Worm (Caenorhabditis elegans) whole organism, L4 larva: ENCODE measurements around the gene ncap-1.

Experiments used
- Y48G9A.11 ChIP-seq: fragments of 200-800 bp; sonication (Bioruptor generic); IDR thresholded peaks from 2 replicates; pipeline ENCODE4 v1.3.6; 2022; ENCODE audit warnings: missing genetic modification reagents, missing genetic modification characterization, missing compliant biosample characterization
- Y5F2A.4 ChIP-seq: fragments of 200-800 bp; sonication (Bioruptor generic); optimal IDR thresholded peaks from 2 replicates; lab custom pipeline; 2018; ENCODE audit warnings: mild to moderate bottlenecking, missing genetic modification characterization, missing compliant biosample characterization
- aha-1 ChIP-seq: fragments of 150-350 bp; peaks from one replicate; lab custom pipeline; 2014; ENCODE audit warnings: missing biosample characterization, missing genetic modification characterization
- ama-1 ChIP-seq: fragments of 150-350 bp; optimal IDR thresholded peaks from 2 replicates; lab custom pipeline; 2014; ENCODE audit warnings: inconsistent platforms, mixed read lengths
- arid-1 ChIP-seq: fragments of 200-800 bp; sonication (Bioruptor generic); conservative IDR thresholded peaks from 2 replicates; pipeline ENCODE4 v1.3.6; 2022; ENCODE audit warnings: missing genetic modification reagents, missing genetic modification characterization, missing compliant biosample characterization
- ces-1 ChIP-seq: fragments of 150-350 bp; sonication (generic microtip); optimal IDR thresholded peaks from 4 replicates; lab custom pipeline; 2014; ENCODE audit warnings: missing biosample characterization, missing genetic modification reagents, missing genetic modification characterization
- daf-16 ChIP-seq, 3 experiments: sonication (generic microtip); optimal IDR thresholded peaks; 2 replicates each; lab custom pipeline; 2016 to 2017; ENCODE audit warnings: missing genetic modification characterization in 3 of 3, missing genetic modification reagents in 3 of 3, mild to moderate bottlenecking in 2 of 3, missing compliant biosample characterization in 2 of 3, missing biosample characterization in 1 of 3, moderate library complexity in 1 of 3
- dmd-6 ChIP-seq: fragments of 200-800 bp; sonication (Bioruptor generic); IDR thresholded peaks from 2 replicates; pipeline ENCODE4 v1.3.6; 2022; ENCODE audit warnings: missing genetic modification reagents, missing genetic modification characterization, missing compliant biosample characterization
- dve-1 ChIP-seq: sonication (generic microtip); optimal IDR thresholded peaks from 2 replicates; lab custom pipeline; 2017; ENCODE audit warnings: antibody characterized with exemption, mild to moderate bottlenecking, missing genetic modification characterization, missing compliant biosample characterization; ENCODE audit not compliant: insufficient read depth
- fkh-10 ChIP-seq: fragments of 150-350 bp; optimal IDR thresholded peaks from 2 replicates; lab custom pipeline; 2014; ENCODE audit warnings: missing biosample characterization, missing genetic modification reagents, missing genetic modification characterization
- gei-8 ChIP-seq: fragments of 200-800 bp; sonication (Bioruptor generic); optimal IDR thresholded peaks from 2 replicates; lab custom pipeline; 2018; ENCODE audit warnings: mild to moderate bottlenecking, missing genetic modification characterization, missing compliant biosample characterization
- hif-1 ChIP-seq, 2 experiments: sonication (generic microtip); optimal IDR thresholded peaks; 2 replicates each; lab custom pipeline; 2016 to 2017; ENCODE audit warnings: missing compliant biosample characterization in 2 of 2, missing genetic modification characterization in 2 of 2, missing genetic modification reagents in 2 of 2, missing genotype in 2 of 2, mild to moderate bottlenecking in 1 of 2
- hlh-11 ChIP-seq: fragments of 200-800 bp; sonication (Bioruptor generic); optimal IDR thresholded peaks from 2 replicates; lab custom pipeline; 2018; ENCODE audit warnings: mild to moderate bottlenecking, missing genetic modification characterization, missing compliant biosample characterization
- hlh-30 ChIP-seq: sonication (generic microtip); optimal IDR thresholded peaks from 2 replicates; lab custom pipeline; 2017; ENCODE audit warnings: antibody characterized with exemption, mild to moderate bottlenecking, missing genetic modification characterization, missing compliant biosample characterization; ENCODE audit not compliant: insufficient read depth
- lim-7 ChIP-seq: fragments of 200-800 bp; sonication (Bioruptor generic); IDR thresholded peaks from 2 replicates; pipeline ENCODE4 v1.3.6; 2022; ENCODE audit warnings: missing genetic modification characterization, missing compliant biosample characterization
- lin-1 ChIP-seq: fragments of 200-800 bp; sonication (Bioruptor generic); IDR thresholded peaks from 2 replicates; pipeline ENCODE4 v1.3.6; 2022; ENCODE audit warnings: missing genetic modification reagents, missing genetic modification characterization, missing compliant biosample characterization
- lin-38 ChIP-seq: fragments of 200-800 bp; sonication (Bioruptor generic); IDR thresholded peaks from 2 replicates; pipeline ENCODE4 v1.3.6; 2022; ENCODE audit warnings: missing genetic modification reagents, missing genetic modification characterization, missing compliant biosample characterization
- mdl-1 ChIP-seq, 2 experiments: fragments of 150-350 bp in 1 of 2; sonication (generic microtip) in 1 of 2; optimal IDR thresholded peaks; 2 replicates each; lab custom pipeline; 2014 to 2017; ENCODE audit warnings: missing biosample characterization in 2 of 2, missing genetic modification characterization in 2 of 2
- mdt-29 ChIP-seq: fragments of 200-800 bp; sonication (Bioruptor generic); IDR thresholded peaks from 2 replicates; pipeline ENCODE4 v1.3.6; 2022; ENCODE audit warnings: missing genetic modification reagents, missing genetic modification characterization, missing compliant biosample characterization
- nhr-10 ChIP-seq: fragments of 150-350 bp; optimal IDR thresholded peaks from 2 replicates; lab custom pipeline; 2014; ENCODE audit warnings: missing biosample characterization, missing genetic modification characterization
- nhr-237 ChIP-seq: sonication (generic microtip); optimal IDR thresholded peaks from 2 replicates; lab custom pipeline; 2017; ENCODE audit warnings: missing biosample characterization, missing genetic modification characterization
- nhr-28 ChIP-seq: fragments of 150-350 bp; optimal IDR thresholded peaks from 2 replicates; lab custom pipeline; 2014; ENCODE audit warnings: missing biosample characterization, missing genetic modification characterization
- nhr-42 ChIP-seq: fragments of 200-800 bp; sonication (Bioruptor generic); IDR thresholded peaks from 2 replicates; pipeline ENCODE4 v1.3.6; 2022; ENCODE audit warnings: missing genetic modification characterization, missing compliant biosample characterization
- nhr-48 ChIP-seq: sonication (generic microtip); optimal IDR thresholded peaks from 2 replicates; lab custom pipeline; 2016; ENCODE audit warnings: mild to moderate bottlenecking, missing genetic modification characterization, missing compliant biosample characterization
- php-3 ChIP-seq: fragments of 200-800 bp; sonication (Bioruptor generic); IDR thresholded peaks from 2 replicates; pipeline ENCODE4 v1.3.6; 2022; ENCODE audit warnings: missing genetic modification reagents, missing genetic modification characterization, missing compliant biosample characterization
- pqm-1 ChIP-seq: sonication (generic microtip); optimal IDR thresholded peaks from 2 replicates; lab custom pipeline; 2017; ENCODE audit warnings: missing biosample characterization, missing genetic modification characterization
- set-16 ChIP-seq: fragments of 200-800 bp; sonication (Bioruptor generic); IDR thresholded peaks from 2 replicates; pipeline ENCODE4 v1.3.6; 2022; ENCODE audit warnings: missing genetic modification reagents, missing genetic modification characterization, missing compliant biosample characterization
- skn-1 ChIP-seq: fragments of 150-350 bp; optimal IDR thresholded peaks from 2 replicates; lab custom pipeline; 2014; ENCODE audit warnings: missing biosample characterization, missing genetic modification characterization
- unc-62 ChIP-seq, 3 experiments: fragments of 150-350 bp in 1 of 3; sonication (generic microtip); optimal IDR thresholded peaks in 2 of 3; peaks in 1 of 3; 1 replicate in 1 of 3; 2 replicates in 2 of 3; lab custom pipeline; 2014 to 2017; ENCODE audit warnings: missing biosample characterization in 3 of 3, missing genetic modification characterization in 3 of 3, missing genetic modification reagents in 3 of 3, missing genotype in 1 of 3
- ztf-7 ChIP-seq: fragments of 150-350 bp; optimal IDR thresholded peaks from 2 replicates; lab custom pipeline; 2014; ENCODE audit warnings: missing biosample characterization, missing genetic modification characterization

Gene ncap-1

DNA sequence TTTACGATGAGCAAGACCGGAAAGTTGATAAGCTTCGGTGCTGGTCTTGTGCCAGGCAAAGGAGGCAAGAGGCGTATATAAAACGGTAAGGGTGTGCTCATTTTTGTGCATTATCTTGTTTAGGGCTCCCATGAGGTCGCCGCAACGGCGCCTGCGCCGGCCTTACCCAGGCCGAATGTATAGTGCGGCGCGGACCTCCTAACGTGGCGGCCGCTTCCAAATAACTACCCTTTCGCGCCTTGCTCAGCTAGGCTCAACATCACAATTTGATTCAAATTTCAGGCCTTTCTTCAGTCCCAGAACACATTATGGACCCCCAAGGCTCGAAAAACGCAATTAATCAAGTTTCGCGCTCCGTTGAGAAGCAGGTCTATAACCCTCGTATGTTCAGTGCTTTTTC is 8.4 kb upstream of the ncap-1 start, which contains the start of the genes ZK355.3 and ZK355.8:
TSS of gene ZK355.3 (minus strand) at position 101 of the 400 bp plus-strand sequence.
TSS of gene ZK355.8 (plus strand) at position 272 of the 400 bp plus-strand sequence.
- TF ChIP-seq set-16 (GFP tag; lab: Robert Waterston, UW): peak; percentile 40
- TF ChIP-seq aha-1 (tag; lab: Kevin White, UChicago): peak; percentile 79
- TF ChIP-seq Y48G9A.11: no peak
- TF ChIP-seq unc-62 (GFP tag; optimal IDR thresholded peaks at IDR 0.05 in 1 of 2; lab: Kevin White, UChicago): peak in 1 of 2 experiments; percentile 22
- no peak for TF ChIP-seq unc-62 (tag; optimal IDR thresholded peaks at IDR 0.05; lab: Kevin White, UChicago)
- TF ChIP-seq skn-1 (tag; lab: Kevin White, UChicago): no peak

DNA sequence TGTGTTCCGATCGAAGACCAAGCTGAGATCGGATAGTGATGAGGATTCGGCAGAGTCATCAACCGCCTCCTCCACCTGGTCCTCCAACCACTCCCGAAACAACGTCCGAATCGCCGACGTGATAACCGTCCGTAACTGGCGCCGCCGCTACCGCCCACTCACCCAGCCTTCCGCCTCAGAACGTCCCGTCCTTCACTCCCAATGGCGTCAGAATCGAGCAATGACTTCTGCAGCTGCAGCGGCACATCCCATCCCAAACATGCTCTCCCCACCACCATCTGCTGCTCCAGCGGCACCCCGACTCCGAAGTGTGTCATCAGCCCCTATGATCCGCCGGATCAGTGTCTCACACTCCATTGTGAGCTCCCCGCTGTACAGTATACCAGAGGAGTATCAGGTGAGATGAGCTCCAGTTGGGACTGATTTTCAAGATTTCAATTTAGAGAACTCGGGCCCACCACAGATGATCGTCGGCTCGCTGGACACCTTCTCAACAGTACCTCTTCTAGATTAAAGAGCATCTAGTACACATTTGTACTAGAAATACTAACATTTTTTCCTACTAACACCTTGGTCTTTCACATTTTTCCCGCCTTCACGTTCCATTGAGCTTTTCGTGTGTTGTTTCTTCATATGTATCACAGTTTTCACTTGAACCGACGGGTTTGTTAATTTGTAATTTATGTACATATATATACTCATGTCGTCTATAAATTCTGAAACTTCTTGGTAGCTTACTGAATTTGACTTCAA is 6.9 kb upstream of the ncap-1 start:
- peak; percentile 17; the same call in 1 of the 2 replicates for TF ChIP-seq nhr-42
- TF ChIP-seq Y5F2A.4: no peak
- peak in 1 of 2 experiments; percentile 80 for TF ChIP-seq unc-62 (GFP tag; optimal IDR thresholded peaks at IDR 0.05 in 1 of 2; lab: Kevin White, UChicago)
- TF ChIP-seq unc-62 (tag; optimal IDR thresholded peaks at IDR 0.05; lab: Kevin White, UChicago): no peak
- peak; percentile 90 for TF ChIP-seq set-16 (GFP tag; lab: Robert Waterston, UW)

DNA sequence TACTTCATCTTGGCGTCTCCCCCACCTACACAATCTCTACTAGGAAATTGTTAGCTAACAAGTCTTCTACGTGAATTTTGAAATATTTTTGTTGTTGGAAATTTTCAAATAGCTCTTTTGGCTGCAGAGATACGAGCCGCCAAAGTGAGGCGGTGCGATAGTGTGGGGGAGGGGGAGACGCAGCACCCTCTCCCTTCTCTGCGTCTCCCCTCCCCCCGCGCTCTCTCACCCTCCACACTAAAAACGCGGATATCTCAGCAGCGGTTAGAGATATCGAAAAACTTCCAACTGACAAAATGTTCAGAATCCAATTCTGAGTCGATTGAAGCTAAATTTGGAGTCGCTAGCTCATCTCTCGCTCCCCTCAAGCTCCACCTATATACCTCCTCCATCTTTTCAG is 5.9 kb upstream of the ncap-1 start:
- no peak for TF ChIP-seq nhr-10
- peak; percentile 69 for TF ChIP-seq set-16 (GFP tag; lab: Robert Waterston, UW)
- no peak for TF ChIP-seq lim-7 (GFP tag; lab: Robert Waterston, UW)
- TF ChIP-seq aha-1 (tag; lab: Kevin White, UChicago): peak; percentile 13
- no peak for TF ChIP-seq ztf-7 (tag; lab: Kevin White, UChicago)

DNA sequence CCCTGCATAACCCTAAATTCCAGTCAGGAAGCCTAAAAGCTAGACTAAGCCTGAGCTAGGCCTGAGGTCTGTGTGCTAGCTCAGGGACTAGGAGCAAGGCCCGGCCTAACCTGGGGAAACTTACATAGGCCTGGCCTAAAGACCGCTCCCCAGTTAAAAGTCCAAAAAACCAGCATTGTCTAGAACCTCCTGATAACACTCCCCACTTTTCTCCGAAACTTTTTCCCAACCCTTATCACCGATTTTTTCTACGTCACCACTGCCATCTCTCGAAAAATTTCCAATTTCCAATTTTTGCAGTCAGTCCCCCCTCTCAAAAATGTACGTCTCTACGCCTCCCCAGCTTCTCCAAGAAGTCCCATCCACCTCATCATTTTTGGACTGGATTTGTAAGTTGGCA is 4.5 kb upstream of the ncap-1 start, which contains the start of gene ZK355.2:
TSS of gene ZK355.2 (plus strand) at position 301 of the 400 bp plus-strand sequence.
- TF ChIP-seq mdl-1 (tag; optimal IDR thresholded peaks at IDR 0.05; lab: Kevin White, UChicago) (no peak), dmd-6 (peak; percentile 34; the same call in 1 of the 2 replicates), pqm-1 (tag; lab: Kevin White, UChicago) (peak; percentile 5), daf-16 (GFP tag; optimal IDR thresholded peaks at IDR 0.05; lab: Kevin White, UChicago) (no peak), daf-16 (tag; optimal IDR thresholded peaks at IDR 0.05; lab: Kevin White, UChicago) (peak; percentile 8)

DNA sequence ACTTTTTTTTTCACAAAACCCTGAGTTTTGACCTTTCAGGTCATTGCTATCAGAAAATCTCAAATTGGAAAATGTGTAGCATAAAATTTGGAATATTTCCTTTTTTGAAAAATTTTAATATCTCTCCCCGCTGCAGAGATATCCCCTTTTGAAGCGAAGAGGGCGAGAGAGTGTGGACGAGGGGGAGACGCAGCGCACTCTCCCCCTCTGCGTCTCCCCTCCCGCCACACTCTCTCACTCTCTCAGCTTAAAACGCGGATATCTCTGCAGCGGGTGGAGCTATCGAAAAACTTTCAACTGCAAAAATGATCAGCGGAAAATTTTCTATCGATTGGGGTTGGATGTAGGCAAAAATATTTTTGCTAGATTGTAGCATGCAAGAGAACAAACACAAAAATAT is 3.7 kb upstream of the ncap-1 start:
- TF ChIP-seq lin-1 (GFP tag; lab: Robert Waterston, UW) (0 out of 2 replicates have a peak, but pooled peaks have one; percentile 2), gei-8 (GFP tag; lab: Kevin White, UChicago) (no peak), lin-38 (GFP tag; lab: Robert Waterston, UW) (0 out of 2 replicates have a peak, but pooled peaks have one; percentile 23), nhr-48 (tag; lab: Kevin White, UChicago) (no peak), php-3 (no peak), set-16 (GFP tag; lab: Robert Waterston, UW) (peak; percentile 55)

DNA sequence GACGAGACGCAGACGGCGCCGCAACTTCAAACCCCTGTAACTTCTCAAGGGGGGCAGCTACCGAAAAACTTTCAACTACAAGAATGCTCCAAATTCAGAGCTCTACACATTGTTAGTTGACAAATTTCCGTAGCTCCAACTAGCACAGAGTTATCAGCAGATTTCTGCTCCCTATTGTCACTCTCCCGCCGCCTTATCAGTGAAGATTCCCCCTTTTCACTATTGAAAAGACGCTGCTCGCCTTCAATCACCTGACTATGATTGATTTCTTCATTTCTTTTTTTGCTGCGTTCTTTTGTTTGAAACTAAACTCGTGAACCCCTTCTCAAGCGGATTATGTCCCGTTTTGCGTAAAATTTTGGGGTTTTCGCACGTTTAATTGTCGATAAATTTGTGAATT is 3.2 kb upstream of the ncap-1 start:
- TF ChIP-seq mdt-29 (GFP tag; lab: Robert Waterston, UW): no peak
- TF ChIP-seq hlh-11 (tag; lab: Kevin White, UChicago): peak; percentile 49
- no peak for TF ChIP-seq daf-16 (GFP tag; optimal IDR thresholded peaks at IDR 0.05; lab: Kevin White, UChicago)
- peak; percentile 33 for TF ChIP-seq daf-16 (tag; optimal IDR thresholded peaks at IDR 0.05; lab: Kevin White, UChicago)
- peak; percentile 10; the same call in 1 of the 2 replicates for TF ChIP-seq lin-1 (GFP tag; lab: Robert Waterston, UW)
- TF ChIP-seq nhr-237 (tag; lab: Kevin White, UChicago): no peak
- no peak for TF ChIP-seq ama-1
- TF ChIP-seq gei-8 (GFP tag; lab: Kevin White, UChicago): no peak
- peak in 1 of 2 experiments; percentile 3 for TF ChIP-seq hif-1 (tag; optimal IDR thresholded peaks at IDR 0.05; lab: Kevin White, UChicago)
- TF ChIP-seq hlh-30 (tag; lab: Kevin White, UChicago): peak; percentile 45
- TF ChIP-seq nhr-28 (tag; lab: Kevin White, UChicago): peak; percentile 17
- no peak for TF ChIP-seq arid-1 (GFP tag; lab: Robert Waterston, UW)
- TF ChIP-seq dve-1 (tag; lab: Kevin White, UChicago): peak; percentile 57
- TF ChIP-seq fkh-10 (GFP tag; lab: Kevin White, UChicago): no peak
- TF ChIP-seq ces-1 (GFP tag; lab: Kevin White, UChicago): no peak
- no peak for TF ChIP-seq lim-7 (GFP tag; lab: Robert Waterston, UW)
- TF ChIP-seq dmd-6: peak; percentile 41
- peak; percentile 41 for TF ChIP-seq pqm-1 (tag; lab: Kevin White, UChicago)
